Fruit fly (Drosophila melanogaster): ENCODE measurements around the gene mRpL45.

The mRpL45 gene

DNA sequence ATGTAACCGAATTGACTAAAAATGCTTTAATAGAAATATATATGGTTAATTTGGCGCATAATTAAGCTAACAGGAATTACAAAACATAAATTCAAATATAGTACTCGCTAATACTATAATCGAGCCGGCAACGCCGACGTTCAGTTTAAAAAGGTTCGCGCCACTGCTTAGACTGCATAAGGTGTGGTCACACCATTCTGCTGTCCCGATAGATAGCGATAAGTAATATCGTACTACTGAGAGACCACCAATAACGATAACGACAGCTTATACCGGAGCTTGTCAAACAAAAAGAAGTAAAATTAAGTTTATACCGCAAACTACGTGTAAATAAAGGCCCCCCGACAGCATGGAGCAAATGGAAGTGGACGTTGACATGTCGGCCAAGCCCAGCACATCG is 37.7 kb upstream of the mRpL45 start, which contains the start of gene CSN6 (continued):
- no peak for TF ChIP-seq chif (GFP tag; optimal IDR thresholded peaks at IDR 0.05)
- TF ChIP-seq tin (GFP tag; optimal IDR thresholded peaks at IDR 0.05), result peak; percentile 1
- no peak for TF ChIP-seq Neu2 (GFP tag; optimal IDR thresholded peaks at IDR 0.05; ENCODE audit: borderline replicate concordance)
- TF ChIP-seq Scr (GFP tag; IDR thresholded peaks at IDR 0.05; ENCODE audit: partially characterized antibody), result peak; percentile 82
- TF ChIP-seq CG2129 (GFP tag; IDR thresholded peaks at IDR 0.05; ENCODE audit: partially characterized antibody), result peak; percentile 58
- TF ChIP-seq CG15514 (GFP tag; optimal IDR thresholded peaks at IDR 0.05), result peak; percentile 74
- TF ChIP-seq CG1602 (GFP tag; optimal IDR thresholded peaks at IDR 0.05), result no peak
- no peak for TF ChIP-seq CG31365 (tag; optimal IDR thresholded peaks at IDR 0.05)
- TF ChIP-seq ranshi (GFP tag; IDR thresholded peaks at IDR 0.05), result no peak
- TF ChIP-seq dpn (GFP tag; optimal IDR thresholded peaks at IDR 0.05), result peak in 1 of 2 experiments; percentile 22
- TF ChIP-seq CG34224 (GFP tag; IDR thresholded peaks at IDR 0.05; ENCODE audit: partially characterized antibody), result peak; percentile 85
- TF ChIP-seq her (GFP tag; optimal IDR thresholded peaks at IDR 0.05), result peak; percentile 4
- no peak; the same call in 3 of the 4 replicates for TF ChIP-seq Gug (GFP tag; IDR thresholded peaks at IDR 0.05)
- no peak for TF ChIP-seq Doc2 (GFP tag; IDR thresholded peaks at IDR 0.05)

DNA sequence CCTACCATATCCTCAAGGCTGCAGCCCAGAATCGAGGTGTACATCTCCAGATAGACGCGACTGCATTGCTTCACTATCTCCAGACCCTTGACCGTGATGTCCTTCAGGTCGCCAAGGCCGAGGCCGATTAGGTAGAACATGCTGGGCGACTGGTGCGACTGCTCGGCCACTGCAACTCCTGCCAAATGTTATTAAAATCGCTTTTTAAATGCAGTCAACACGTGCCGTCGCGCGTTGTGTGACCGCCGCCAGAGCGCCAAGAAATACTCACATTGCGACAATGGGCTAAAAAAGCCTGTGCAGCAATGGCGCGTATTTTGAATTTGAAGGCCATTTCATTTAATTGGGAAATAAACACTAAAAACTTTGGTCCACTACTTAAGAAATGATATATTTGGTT is 35.3 kb upstream of the mRpL45 start, which contains the start of gene Dph5:
Gene Dph5 (minus strand): TSS at position 245 of the 400 bp plus-strand sequence.
- no peak for TF ChIP-seq HLHmδ (GFP tag; optimal IDR thresholded peaks at IDR 0.05)
- no peak for TF ChIP-seq z (GFP tag; IDR thresholded peaks at IDR 0.05)
- no peak for TF ChIP-seq Dek (tag; optimal IDR thresholded peaks at IDR 0.05)
- TF ChIP-seq wor (GFP tag; IDR thresholded peaks at IDR 0.05), result no peak
- TF ChIP-seq CG13894 (tag; optimal IDR thresholded peaks at IDR 0.05), result no peak
- TF ChIP-seq CG15601 (tag; optimal IDR thresholded peaks at IDR 0.05), result no peak
- no peak for TF ChIP-seq Ptx1 (GFP tag; IDR thresholded peaks at IDR 0.05)
- TF ChIP-seq MBD-R2 (GFP tag; IDR thresholded peaks at IDR 0.05), result peak; percentile 60
- no peak for TF ChIP-seq dimm (GFP tag; IDR thresholded peaks at IDR 0.05)
- TF ChIP-seq sim (GFP tag; IDR thresholded peaks at IDR 0.05), result no peak
- TF ChIP-seq btn (GFP tag; optimal IDR thresholded peaks at IDR 0.05), result no peak
- no peak for TF ChIP-seq CG4404 (GFP tag; IDR thresholded peaks at IDR 0.05)
- TF ChIP-seq da (GFP tag; optimal IDR thresholded peaks at IDR 0.05), result no peak
- TF ChIP-seq CG31224 (GFP tag; IDR thresholded peaks at IDR 0.05), result no peak
- TF ChIP-seq Rx (GFP tag; IDR thresholded peaks at IDR 0.05), result no peak
- no peak for TF ChIP-seq Meics (GFP tag; optimal IDR thresholded peaks at IDR 0.05)
- TF ChIP-seq Nf-YA (GFP tag; IDR thresholded peaks at IDR 0.05), result no peak
- TF ChIP-seq chinmo (GFP tag; IDR thresholded peaks at IDR 0.05; ENCODE audit: partially characterized antibody), result 0 out of 4 replicates have a peak, but pooled peaks have one; percentile 7
- TF ChIP-seq CG6175 (GFP tag; IDR thresholded peaks at IDR 0.05), result no peak
- TF ChIP-seq dm (GFP tag; optimal IDR thresholded peaks at IDR 0.05), result peak; percentile 86
- TF ChIP-seq Side (GFP tag; optimal IDR thresholded peaks at IDR 0.05), result no peak
- no peak for TF ChIP-seq luna (GFP tag; optimal IDR thresholded peaks at IDR 0.05)
- no peak for TF ChIP-seq Doc3 (GFP tag; IDR thresholded peaks at IDR 0.05; ENCODE audit: partially characterized antibody)
- TF ChIP-seq D19B (GFP tag; optimal IDR thresholded peaks at IDR 0.05), result no peak
- TF ChIP-seq CG13624 (GFP tag; optimal IDR thresholded peaks at IDR 0.05), result no peak
- no peak for TF ChIP-seq hbn (GFP tag; IDR thresholded peaks at IDR 0.05; ENCODE audit: partially characterized antibody)
- no peak for TF ChIP-seq CG5180 (GFP tag; optimal IDR thresholded peaks at IDR 0.05)
- TF ChIP-seq crp (GFP tag; optimal IDR thresholded peaks at IDR 0.05), result no peak
- TF ChIP-seq CG17568 (GFP tag; optimal IDR thresholded peaks at IDR 0.05), result no peak
- no peak for TF ChIP-seq zf30C (GFP tag; optimal IDR thresholded peaks at IDR 0.05)
- no peak for TF ChIP-seq ab (GFP tag; optimal IDR thresholded peaks at IDR 0.05)
- TF ChIP-seq CG12391 (tag; optimal IDR thresholded peaks at IDR 0.05), result no peak
- 0 out of 4 replicates have a peak, but pooled peaks have one; percentile 11 for TF ChIP-seq Dll (GFP tag; IDR thresholded peaks at IDR 0.05; ENCODE audit: partially characterized antibody)
- no peak for TF ChIP-seq ci (GFP tag; IDR thresholded peaks at IDR 0.05)
- no peak; the same call in 1 of the 2 replicates for TF ChIP-seq amos (GFP tag; IDR thresholded peaks at IDR 0.05; ENCODE audit: partially characterized antibody)
- TF ChIP-seq CG4707 (GFP tag; optimal IDR thresholded peaks at IDR 0.05), result no peak
